ENCODE assay signal across 2 worm cellular contexts in the genomic region with DNA sequence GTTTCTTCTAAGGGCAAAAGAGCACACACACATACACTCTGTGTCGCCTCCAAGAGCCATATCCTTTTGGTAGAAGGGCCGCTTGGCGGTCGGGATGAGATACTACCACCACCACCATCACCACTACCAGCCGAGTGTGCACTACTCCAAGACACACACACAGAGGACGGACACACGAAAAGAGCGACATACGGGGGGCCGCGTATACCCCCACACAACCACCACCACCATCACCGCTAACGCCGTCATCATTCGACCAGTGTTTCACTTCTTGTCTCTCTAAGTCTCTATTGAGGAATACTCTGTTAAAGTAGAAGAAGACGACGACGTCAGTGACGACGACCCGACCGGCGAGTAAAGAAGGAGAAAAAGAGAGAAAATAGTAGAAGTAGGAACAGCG.
A peak's percentile ranks its signal among the peaks of the same experiment; 100 is the strongest.
TF ChIP-seq lines count a peak whose summit lies in the region.

No protein-coding gene starts in this region.

TF ChIP-seq in whole organism, L2 larva, 48 proteins besides CTCF, POLR2A, EP300 and RAD21 (continued from another document):
- TF ChIP-seq nhr-237 (tag; optimal IDR thresholded peaks at IDR 0.05; lab: Kevin White, UChicago) = no peak
- peak; percentile 35 for TF ChIP-seq snpc-4 (tag; optimal IDR thresholded peaks at IDR 0.05; lab: Kevin White, UChicago)
- no peak for TF ChIP-seq nhr-10 (tag; optimal IDR thresholded peaks at IDR 0.05; lab: Kevin White, UChicago)
- TF ChIP-seq sem-4 (tag; optimal IDR thresholded peaks at IDR 0.05; lab: Kevin White, UChicago) = peak; percentile 3
- no peak for TF ChIP-seq elt-1 (tag; optimal IDR thresholded peaks at IDR 0.05; lab: Kevin White, UChicago)
- no peak for TF ChIP-seq ZK546.5 (tag; optimal IDR thresholded peaks at IDR 0.05; lab: Kevin White, UChicago)
- no peak for TF ChIP-seq elt-3 (tag; optimal IDR thresholded peaks at IDR 0.05; lab: Kevin White, UChicago)
- TF ChIP-seq R02D3.7 (tag; optimal IDR thresholded peaks at IDR 0.05; lab: Kevin White, UChicago) = no peak
- TF ChIP-seq skn-1 (tag; optimal IDR thresholded peaks at IDR 0.05; lab: Kevin White, UChicago) = no peak
- TF ChIP-seq nhr-129 (tag; optimal IDR thresholded peaks at IDR 0.05; lab: Kevin White, UChicago) = peak; percentile 14
- no peak for TF ChIP-seq blmp-1 (tag; optimal IDR thresholded peaks at IDR 0.05; lab: Kevin White, UChicago; ENCODE audit: insufficient read depth)
- no peak for TF ChIP-seq mab-5 (tag; optimal IDR thresholded peaks at IDR 0.05; lab: Kevin White, UChicago)
- peak in 1 of 2 experiments; percentile 13 for TF ChIP-seq mdl-1 (tag; optimal IDR thresholded peaks at IDR 0.05; lab: Kevin White, UChicago)
- TF ChIP-seq sma-9 (GFP tag; optimal IDR thresholded peaks at IDR 0.05; lab: Kevin White, UChicago) = no peak
- TF ChIP-seq sma-9 (tag; optimal IDR thresholded peaks at IDR 0.05; lab: Kevin White, UChicago) = no peak
- peak in 1 of 2 experiments; percentile 37 for TF ChIP-seq lsy-2 (tag; optimal IDR thresholded peaks at IDR 0.05; lab: Kevin White, UChicago)
- TF ChIP-seq fos-1 (tag; optimal IDR thresholded peaks at IDR 0.05; lab: Kevin White, UChicago) = no peak
- TF ChIP-seq nhr-23 (tag; optimal IDR thresholded peaks at IDR 0.05; lab: Kevin White, UChicago) = no peak
- no peak for TF ChIP-seq nhr-77 (tag; optimal IDR thresholded peaks at IDR 0.05; lab: Kevin White, UChicago)
- no peak for TF ChIP-seq lin-39 (tag; optimal IDR thresholded peaks at IDR 0.05; lab: Kevin White, UChicago)
- peak; percentile 48 for TF ChIP-seq unc-55 (GFP tag; optimal IDR thresholded peaks at IDR 0.05; lab: Kevin White, UChicago)
- no peak for TF ChIP-seq ztf-11 (tag; optimal IDR thresholded peaks at IDR 0.05; lab: Kevin White, UChicago)
- no peak for TF ChIP-seq egl-27 (tag; optimal IDR thresholded peaks at IDR 0.05; lab: Kevin White, UChicago)
- TF ChIP-seq C34F6.9 (tag; optimal IDR thresholded peaks at IDR 0.05; lab: Kevin White, UChicago) = peak; percentile 12
- no peak for TF ChIP-seq peb-1 (tag; optimal IDR thresholded peaks at IDR 0.05; lab: Kevin White, UChicago)
- TF ChIP-seq lin-11 (tag; optimal IDR thresholded peaks at IDR 0.05; lab: Kevin White, UChicago) = peak; percentile 16

TF ChIP-seq in whole organism, late embryonic, 69 proteins besides CTCF, POLR2A, EP300 and RAD21 (continued from another document):
- TF ChIP-seq lin-11 (tag; optimal IDR thresholded peaks at IDR 0.05; lab: Kevin White, UChicago) = peak; percentile 45
- no peak for TF ChIP-seq sox-2 (GFP tag; IDR thresholded peaks at IDR 0.05; lab: Robert Waterston, UW)
- TF ChIP-seq pros-1 (tag; optimal IDR thresholded peaks at IDR 0.05; lab: Kevin White, UChicago) = no peak
- TF ChIP-seq ceh-48 (tag; optimal IDR thresholded peaks at IDR 0.05; lab: Kevin White, UChicago) = no peak
- no peak for TF ChIP-seq fax-1 (tag; optimal IDR thresholded peaks at IDR 0.05; lab: Kevin White, UChicago)
- TF ChIP-seq hlh-30 (tag; optimal IDR thresholded peaks at IDR 0.05; lab: Kevin White, UChicago; ENCODE audit: insufficient read depth) = no peak
- no peak for TF ChIP-seq pax-1 (tag; optimal IDR thresholded peaks at IDR 0.05; lab: Kevin White, UChicago)
- TF ChIP-seq ama-1 (optimal IDR thresholded peaks at IDR 0.05; lab: Kevin White, UChicago) = no peak
- no peak for TF ChIP-seq fkh-10 (GFP tag; optimal IDR thresholded peaks at IDR 0.05; lab: Kevin White, UChicago)
- no peak for TF ChIP-seq pat-9 (tag; optimal IDR thresholded peaks at IDR 0.05; lab: Kevin White, UChicago)
- TF ChIP-seq tbx-2 (tag; optimal IDR thresholded peaks at IDR 0.05; lab: Kevin White, UChicago) = peak; percentile 61
- TF ChIP-seq ceh-34 (tag; optimal IDR thresholded peaks at IDR 0.05; lab: Kevin White, UChicago) = peak; percentile 49
- peak; percentile 38 for TF ChIP-seq unc-86 (tag; optimal IDR thresholded peaks at IDR 0.05; lab: Kevin White, UChicago)
- no peak for TF ChIP-seq ceh-30 (tag; optimal IDR thresholded peaks at IDR 0.05; lab: Kevin White, UChicago)
- peak; percentile 36 for TF ChIP-seq C38D4.7 (GFP tag; optimal IDR thresholded peaks at IDR 0.05; lab: Kevin White, UChicago)
- peak; percentile 24 for TF ChIP-seq gmeb-2 (tag; optimal IDR thresholded peaks at IDR 0.05; lab: Kevin White, UChicago)
